Worm (Caenorhabditis elegans) whole organism, early embryonic: ENCODE data around the gene eif-2Bepsilon.

ENCODE experiments used
- aly-1 ChIP-seq: sonication (generic microtip); optimal IDR thresholded peaks from 2 replicates; lab custom pipeline; 2016; ENCODE audit warnings: missing genetic modification characterization, missing compliant biosample characterization
- pes-1 ChIP-seq: fragments of 200-800 bp; sonication (Bioruptor generic); IDR thresholded peaks from 2 replicates; pipeline ENCODE4 v1.3.6; 2022; ENCODE audit warnings: missing genetic modification reagents, missing genetic modification characterization, missing compliant biosample characterization

DNA sequence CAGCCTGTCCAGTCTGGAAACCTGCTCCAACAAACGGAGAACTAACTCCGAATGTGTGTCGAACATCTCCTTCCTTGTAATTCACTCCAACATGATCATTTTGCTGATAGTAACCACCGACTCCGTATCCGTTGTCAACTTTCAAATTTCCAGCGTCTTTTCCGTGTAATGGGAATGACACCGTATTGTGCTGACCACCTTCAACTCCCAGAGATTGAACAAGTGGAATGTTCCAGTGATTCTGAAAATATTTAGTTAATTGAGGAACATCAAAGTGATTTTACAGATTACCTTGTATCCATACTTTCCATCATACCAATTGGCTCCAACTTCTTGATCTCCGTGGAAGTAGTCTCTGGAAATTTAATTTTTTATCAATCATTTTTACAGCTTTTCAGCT, 33.8 kb upstream of the eif-2Bepsilon start:
- no peak for TF ChIP-seq pes-1 (GFP tag; lab: Robert Waterston, UW)
- TF ChIP-seq aly-1 (tag; lab: Kevin White, UChicago), result no peak
